Worm (Caenorhabditis elegans) whole organism, young adult: ENCODE measurements around the gene K08H10.6.
A peak's percentile ranks its signal among the peaks of the same experiment; 100 is the strongest.
"Not testable (repeated sequence)": the region's sequence is repeated elsewhere in the genome, so short reads cannot be mapped to it uniquely, and the experiment has no call there.

ENCODE experiments used
- B0019.2 ChIP-seq: fragments of 200-800 bp; sonication (Bioruptor generic); conservative IDR thresholded peaks from 2 replicates; pipeline ENCODE4 v1.3.6; 2022; ENCODE audit warnings: missing genetic modification reagents, missing genetic modification characterization, missing compliant biosample characterization
- B0261.1 ChIP-seq: sonication (generic microtip); optimal IDR thresholded peaks from 2 replicates; lab custom pipeline; 2016; ENCODE audit warnings: mild to moderate bottlenecking, missing genetic modification characterization, moderate library complexity, missing compliant biosample characterization
- B0336.3 ChIP-seq: fragments of 200-800 bp; sonication (Bioruptor generic); IDR thresholded peaks from 2 replicates; pipeline ENCODE4 v1.3.6; 2022; ENCODE audit warnings: missing genetic modification characterization, missing compliant biosample characterization
- C06A6.2 ChIP-seq: fragments of 200-800 bp; sonication (Bioruptor generic); conservative IDR thresholded peaks from 2 replicates; pipeline ENCODE4 v1.3.6; 2022; ENCODE audit warnings: missing genetic modification characterization, missing compliant biosample characterization
- D2030.7 ChIP-seq: fragments of 200-800 bp; sonication (Bioruptor generic); IDR thresholded peaks from 2 replicates; pipeline ENCODE4 v1.3.6; 2022; ENCODE audit warnings: missing genetic modification reagents, missing genetic modification characterization, missing compliant biosample characterization
- F23B12.7 ChIP-seq: sonication (generic microtip); optimal IDR thresholded peaks from 2 replicates; lab custom pipeline; 2017; ENCODE audit warnings: missing genetic modification characterization, mild to moderate bottlenecking, missing compliant biosample characterization, antibody characterized with exemption, moderate library complexity; ENCODE audit not compliant: insufficient read depth
- F33H1.4 ChIP-seq: fragments of 200-800 bp; sonication (Bioruptor generic); IDR thresholded peaks from 2 replicates; pipeline ENCODE4 v1.3.6; 2022; ENCODE audit warnings: missing genetic modification reagents, missing genetic modification characterization, missing compliant biosample characterization
- F57A8.1 ChIP-seq: fragments of 200-800 bp; sonication (Bioruptor generic); optimal IDR thresholded peaks from 2 replicates; lab custom pipeline; 2018; ENCODE audit warnings: mild to moderate bottlenecking, missing genetic modification characterization, moderate library complexity, missing compliant biosample characterization
- T07F8.4 ChIP-seq: sonication (generic microtip); optimal IDR thresholded peaks from 2 replicates; lab custom pipeline; 2016; ENCODE audit warnings: mild to moderate bottlenecking, missing genetic modification characterization, moderate library complexity, missing compliant biosample characterization
- Y67H2A.10 ChIP-seq: fragments of 200-800 bp; sonication (Bioruptor generic); conservative IDR thresholded peaks from 2 replicates; pipeline ENCODE4 v1.3.6; 2022; ENCODE audit warnings: missing genetic modification reagents, missing genetic modification characterization, missing compliant biosample characterization
- Y95B8A.8 ChIP-seq: fragments of 200-800 bp; sonication (Bioruptor generic); IDR thresholded peaks from 2 replicates; pipeline ENCODE4 v1.3.6; 2022; ENCODE audit warnings: missing genetic modification reagents, missing genetic modification characterization, missing compliant biosample characterization
- aptf-2 ChIP-seq: fragments of 200-800 bp; sonication (Bioruptor generic); conservative IDR thresholded peaks from 2 replicates; pipeline ENCODE4 v1.3.6; 2022; ENCODE audit warnings: missing genetic modification reagents, missing genetic modification characterization, missing compliant biosample characterization
- aptf-3 ChIP-seq: fragments of 200-800 bp; sonication (Bioruptor generic); IDR thresholded peaks from 2 replicates; pipeline ENCODE4 v1.3.6; 2022; ENCODE audit warnings: missing genetic modification characterization, missing compliant biosample characterization
- attf-3 ChIP-seq: fragments of 200-800 bp; sonication (Bioruptor generic); conservative IDR thresholded peaks from 2 replicates; pipeline ENCODE4 v1.3.6; 2022; ENCODE audit warnings: missing genetic modification reagents, missing genetic modification characterization, missing compliant biosample characterization
- attf-5 ChIP-seq: fragments of 200-800 bp; sonication (Bioruptor generic); optimal IDR thresholded peaks from 2 replicates; lab custom pipeline; 2018; ENCODE audit warnings: mild to moderate bottlenecking, missing genetic modification characterization, missing compliant biosample characterization
- bed-2 ChIP-seq: fragments of 200-800 bp; sonication (Bioruptor generic); IDR thresholded peaks from 2 replicates; pipeline ENCODE4 v1.3.6; 2022; ENCODE audit warnings: missing genetic modification reagents, missing genetic modification characterization, missing compliant biosample characterization
- cebp-1 ChIP-seq, 2 experiments: fragments of 200-800 bp in 1 of 2; sonication (Bioruptor generic) in 1 of 2; sonication (generic microtip) in 1 of 2; IDR thresholded peaks in 1 of 2; optimal IDR thresholded peaks in 1 of 2; 2 replicates each; pipeline versions ENCODE4 v1.3.6 to Lab custom; 2017 to 2022; ENCODE audit warnings: missing compliant biosample characterization in 2 of 2, missing genetic modification characterization in 2 of 2, mild to moderate bottlenecking in 1 of 2, missing genetic modification reagents in 1 of 2, moderate library complexity in 1 of 2
- cebp-2 ChIP-seq: fragments of 200-800 bp; sonication (Bioruptor generic); IDR thresholded peaks from 2 replicates; pipeline ENCODE4 v1.3.6; 2022; ENCODE audit warnings: missing genetic modification characterization, missing compliant biosample characterization
- chd-7 ChIP-seq: sonication (generic microtip); optimal IDR thresholded peaks from 2 replicates; lab custom pipeline; 2016; ENCODE audit warnings: mild to moderate bottlenecking, missing genetic modification characterization, moderate library complexity, missing compliant biosample characterization
- dox-1 ChIP-seq: fragments of 200-800 bp; sonication (Bioruptor generic); IDR thresholded peaks from 2 replicates; pipeline ENCODE4 v1.3.6; 2022; ENCODE audit warnings: missing genetic modification reagents, missing genetic modification characterization, missing compliant biosample characterization
- efl-1 ChIP-seq: fragments of 150-350 bp; optimal IDR thresholded peaks from 2 replicates; lab custom pipeline; 2014; ENCODE audit warnings: missing biosample characterization, missing genetic modification reagents, missing genetic modification characterization
- ekl-4 ChIP-seq: fragments of 200-800 bp; sonication (Bioruptor generic); IDR thresholded peaks from 2 replicates; pipeline ENCODE4 v1.3.6; 2022; ENCODE audit warnings: missing genetic modification reagents, missing genetic modification characterization, missing compliant biosample characterization
- ets-4 ChIP-seq: fragments of 200-800 bp; sonication (Bioruptor generic); optimal IDR thresholded peaks from 2 replicates; lab custom pipeline; 2018; ENCODE audit warnings: mild to moderate bottlenecking, missing genetic modification characterization, missing compliant biosample characterization
- gei-17 ChIP-seq: fragments of 200-800 bp; sonication (Bioruptor generic); optimal IDR thresholded peaks from 2 replicates; lab custom pipeline; 2018; ENCODE audit warnings: mild to moderate bottlenecking, missing genetic modification characterization, missing compliant biosample characterization
- him-1 ChIP-seq: sonication (generic microtip); optimal IDR thresholded peaks from 2 replicates; lab custom pipeline; 2016; ENCODE audit warnings: missing genotype, missing genetic modification reagents, missing genetic modification characterization, missing compliant biosample characterization
- let-607 ChIP-seq, 2 experiments: fragments of 200-800 bp in 1 of 2; sonication (Bioruptor generic) in 1 of 2; sonication (generic microtip) in 1 of 2; optimal IDR thresholded peaks; 2 replicates each; lab custom pipeline; 2016 to 2018; ENCODE audit warnings: mild to moderate bottlenecking in 2 of 2, missing compliant biosample characterization in 2 of 2, missing genetic modification characterization in 2 of 2, moderate library complexity in 2 of 2, missing genotype in 1 of 2
- lin-40 ChIP-seq: sonication (generic microtip); optimal IDR thresholded peaks from 2 replicates; lab custom pipeline; 2016; ENCODE audit warnings: missing genetic modification characterization, mild to moderate bottlenecking, missing compliant biosample characterization, missing genotype, missing genetic modification reagents
- lsl-1 ChIP-seq: fragments of 200-800 bp; sonication (Bioruptor generic); optimal IDR thresholded peaks from 2 replicates; lab custom pipeline; 2018; ENCODE audit warnings: mild to moderate bottlenecking, missing genetic modification characterization, moderate library complexity, missing compliant biosample characterization
- madf-6 ChIP-seq: fragments of 200-800 bp; sonication (Bioruptor generic); IDR thresholded peaks from 2 replicates; pipeline ENCODE4 v1.3.6; 2022; ENCODE audit warnings: missing genetic modification reagents, missing genetic modification characterization, missing compliant biosample characterization
- madf-8 ChIP-seq: fragments of 200-800 bp; sonication (Bioruptor generic); conservative IDR thresholded peaks from 2 replicates; pipeline ENCODE4 v1.3.6; 2022; ENCODE audit warnings: missing genetic modification reagents, missing genetic modification characterization, missing compliant biosample characterization
- mcd-1 ChIP-seq: fragments of 200-800 bp; sonication (Bioruptor generic); IDR thresholded peaks from 2 replicates; pipeline ENCODE4 v1.3.6; 2022; ENCODE audit warnings: missing genetic modification reagents, missing genetic modification characterization, missing compliant biosample characterization
- nfyb-1 ChIP-seq: fragments of 200-800 bp; sonication (Bioruptor generic); IDR thresholded peaks from 2 replicates; pipeline ENCODE4 v1.3.6; 2022; ENCODE audit warnings: missing genetic modification reagents, missing genetic modification characterization, missing compliant biosample characterization
- rcor-1 ChIP-seq: fragments of 200-800 bp; sonication (Bioruptor generic); IDR thresholded peaks from 2 replicates; pipeline ENCODE4 v1.3.6; 2022; ENCODE audit warnings: missing genetic modification reagents, missing genetic modification characterization, missing compliant biosample characterization
- rpc-1 ChIP-seq, 2 experiments: fragments of 150-350 bp in 1 of 2; sonication (generic microtip) in 1 of 2; optimal IDR thresholded peaks; 2 replicates each; lab custom pipeline; 2014 to 2018; ENCODE audit warnings: missing biosample characterization in 1 of 2, missing genetic modification characterization in 1 of 2, missing genetic modification reagents in 1 of 2, missing genotype in 1 of 2
- snpc-4 ChIP-seq, 5 experiments: fragments of 150-350 bp in 1 of 5; sonication (generic microtip) in 4 of 5; optimal IDR thresholded peaks; 2 replicates each; lab custom pipeline; 2014 to 2018; ENCODE audit warnings: missing genetic modification characterization in 5 of 5, missing biosample characterization in 3 of 5, antibody characterized with exemption in 2 of 5, mild to moderate bottlenecking in 2 of 5, missing compliant biosample characterization in 2 of 5, missing genotype in 2 of 5, moderate library complexity in 2 of 5, missing genetic modification reagents in 1 of 5
- somi-1 ChIP-seq: fragments of 200-800 bp; sonication (Bioruptor generic); optimal IDR thresholded peaks from 2 replicates; lab custom pipeline; 2018; ENCODE audit warnings: mild to moderate bottlenecking, missing genetic modification characterization, missing compliant biosample characterization
- xnd-1 ChIP-seq: sonication (generic microtip); optimal IDR thresholded peaks from 2 replicates; lab custom pipeline; 2016; ENCODE audit warnings: missing genotype, missing genetic modification reagents, missing genetic modification characterization, missing compliant biosample characterization
- zfh-2 ChIP-seq: fragments of 200-800 bp; sonication (Bioruptor generic); conservative IDR thresholded peaks from 2 replicates; pipeline ENCODE4 v1.3.6; 2022; ENCODE audit warnings: missing genetic modification reagents, missing genetic modification characterization, missing compliant biosample characterization
- ztf-28 ChIP-seq: fragments of 200-800 bp; sonication (Bioruptor generic); IDR thresholded peaks from 2 replicates; pipeline ENCODE4 v1.3.6; 2022; ENCODE audit warnings: missing genetic modification reagents, missing genetic modification characterization, missing compliant biosample characterization
- ztf-3 ChIP-seq: fragments of 200-800 bp; sonication (Bioruptor generic); optimal IDR thresholded peaks from 2 replicates; lab custom pipeline; 2018; ENCODE audit warnings: mild to moderate bottlenecking, missing genetic modification characterization, missing compliant biosample characterization
- ztf-6 ChIP-seq: fragments of 200-800 bp; sonication (Bioruptor generic); IDR thresholded peaks from 2 replicates; pipeline ENCODE4 v1.3.6; 2022; ENCODE audit warnings: missing genetic modification reagents, missing genetic modification characterization, missing compliant biosample characterization

The K08H10.6 gene

DNA sequence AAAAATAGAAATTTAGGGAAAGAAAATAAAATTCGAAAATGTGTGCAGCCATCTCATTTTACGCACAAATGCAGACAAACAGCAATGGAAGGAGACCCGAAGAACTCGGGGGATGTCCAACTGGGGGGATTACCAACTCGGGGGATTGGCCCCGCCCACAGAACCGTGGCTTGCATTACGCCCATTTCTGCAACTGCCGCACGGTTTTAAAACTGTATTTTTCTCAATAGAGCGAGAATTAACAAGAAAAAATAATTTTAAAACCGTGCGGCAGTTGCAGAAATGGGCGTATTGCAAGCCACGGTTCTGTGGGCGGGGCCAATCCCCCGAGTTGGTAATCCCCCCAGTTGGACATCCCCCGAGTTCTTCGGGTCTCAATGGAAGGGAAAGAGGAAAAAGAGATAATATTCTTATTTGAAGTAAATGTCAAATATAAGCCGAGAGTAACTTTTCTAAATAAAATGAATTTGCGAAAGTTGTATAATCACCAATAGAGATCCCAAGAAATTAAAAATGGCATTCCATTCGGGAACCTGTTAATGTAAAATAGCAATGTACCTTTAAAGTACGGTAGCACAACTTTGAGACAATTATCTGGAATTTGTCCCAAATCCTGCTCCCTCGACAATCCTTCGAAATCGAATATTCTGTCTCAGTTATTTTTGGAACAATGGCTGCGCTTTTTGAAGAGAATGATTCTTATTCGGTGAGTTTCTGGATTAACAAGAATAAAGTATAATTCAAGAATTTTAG lies 14.8 kb downstream of the K08H10.6 start, which contains the start of the genes ruvb-1 and tofu-1 (continued):
- TF ChIP-seq nfyb-1 (GFP tag; lab: Robert Waterston, UW) (peak; percentile 80; the same call in 1 of the 2 replicates), cebp-1 (GFP tag; IDR thresholded peaks at IDR 0.05; lab: Robert Waterston, UW) (0 out of 2 replicates have a peak, but pooled peaks have one; percentile 63), cebp-1 (tag; optimal IDR thresholded peaks at IDR 0.05; lab: Kevin White, UChicago) (peak; percentile 69), bed-2 (GFP tag; lab: Robert Waterston, UW) (0 out of 2 replicates have a peak, but pooled peaks have one; percentile 56), F23B12.7 (tag; lab: Kevin White, UChicago) (peak; percentile 37), xnd-1 (peak; percentile 44), D2030.7 (GFP tag; lab: Robert Waterston, UW) (peak; percentile 35), chd-7 (tag; lab: Kevin White, UChicago) (peak; percentile 15), madf-6 (GFP tag; lab: Robert Waterston, UW) (peak; percentile 53; the same call in 1 of the 2 replicates), lsl-1 (GFP tag; lab: Kevin White, UChicago) (peak; percentile 63), rpc-1 (optimal IDR thresholded peaks at IDR 0.05; lab: Kevin White, UChicago) (peak; percentile 34), aptf-2 (0 out of 2 replicates have a peak, but pooled peaks have one; percentile 62), B0019.2 (0 out of 2 replicates have a peak, but pooled peaks have one; percentile 45), dox-1 (GFP tag; lab: Robert Waterston, UW) (peak; percentile 54; the same call in 1 of the 2 replicates), B0336.3 (GFP tag; lab: Robert Waterston, UW) (0 out of 2 replicates have a peak, but pooled peaks have one; percentile 15), F33H1.4 (GFP tag; lab: Robert Waterston, UW) (peak; percentile 67), lin-40 (tag; lab: Kevin White, UChicago) (peak; percentile 90), snpc-4 (tag; optimal IDR thresholded peaks at IDR 0.05; lab: Kevin White, UChicago) (peak in 2 of 4 experiments; percentile 47 to 62), attf-5 (peak; percentile 74), Y67H2A.10 (GFP tag; lab: Robert Waterston, UW) (0 out of 2 replicates have a peak, but pooled peaks have one; percentile 47), ztf-28 (0 out of 2 replicates have a peak, but pooled peaks have one; percentile 52), zfh-2 (0 out of 2 replicates have a peak, but pooled peaks have one; percentile 29), ekl-4 (peak; percentile 60; the same call in 1 of the 2 replicates), mcd-1 (GFP tag; lab: Robert Waterston, UW) (peak; percentile 91), him-1 (tag; lab: Kevin White, UChicago) (peak; percentile 14), attf-3 (GFP tag; lab: Robert Waterston, UW) (peak; percentile 12; the same call in 1 of the 2 replicates), madf-8 (GFP tag; lab: Robert Waterston, UW) (0 out of 2 replicates have a peak, but pooled peaks have one; percentile 15), C06A6.2 (GFP tag; lab: Robert Waterston, UW) (peak; percentile 94), rcor-1 (GFP tag; lab: Robert Waterston, UW) (peak; percentile 59), Y95B8A.8 (0 out of 2 replicates have a peak, but pooled peaks have one; percentile 14), let-607 (tag; optimal IDR thresholded peaks at IDR 0.05; lab: Kevin White, UChicago) (peak in 1 of 2 experiments; percentile 34)
- TF ChIP-seq rpc-1 (tag; optimal IDR thresholded peaks at IDR 0.05; lab: Kevin White, UChicago); snpc-4 (GFP tag; optimal IDR thresholded peaks at IDR 0.05; lab: Kevin White, UChicago): not testable (repeated sequence)

DNA sequence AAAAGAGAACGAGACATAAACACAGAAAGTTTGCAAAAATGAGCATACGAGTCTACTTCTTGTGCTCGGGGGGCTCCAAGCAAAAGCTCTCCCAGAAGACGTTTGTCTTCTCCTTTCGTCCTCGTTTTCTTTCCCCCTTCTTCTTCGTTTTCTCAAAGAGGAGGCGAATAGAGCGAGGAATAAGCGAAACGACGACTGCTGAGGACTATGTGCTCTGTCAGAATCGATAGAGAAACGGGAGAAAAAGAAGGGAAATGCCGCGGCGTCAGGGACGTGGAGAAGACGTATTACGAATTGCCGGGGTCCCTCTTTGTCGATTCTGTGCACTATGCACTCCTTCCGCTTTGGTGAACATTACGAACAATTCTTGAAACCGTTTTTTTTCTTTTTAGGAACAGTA lies 17.3 kb downstream of the K08H10.6 start:
- TF ChIP-seq D2030.7 (GFP tag; lab: Robert Waterston, UW) (peak; percentile 41), F23B12.7 (tag; lab: Kevin White, UChicago) (no peak), let-607 (tag; optimal IDR thresholded peaks at IDR 0.05; lab: Kevin White, UChicago) (no peak), B0261.1 (tag; lab: Kevin White, UChicago) (no peak), ztf-3 (no peak), aptf-3 (GFP tag; lab: Robert Waterston, UW) (no peak), F57A8.1 (GFP tag; lab: Kevin White, UChicago) (no peak), B0019.2 (no peak), bed-2 (GFP tag; lab: Robert Waterston, UW) (no peak), ets-4 (no peak), madf-6 (GFP tag; lab: Robert Waterston, UW) (peak; percentile 50; the same call in 1 of the 2 replicates), T07F8.4 (tag; lab: Kevin White, UChicago) (no peak), somi-1 (no peak), ztf-6 (GFP tag; lab: Robert Waterston, UW) (no peak), xnd-1 (no peak), efl-1 (no peak), gei-17 (GFP tag; lab: Kevin White, UChicago) (no peak), cebp-2 (GFP tag; lab: Robert Waterston, UW) (no peak), Y95B8A.8 (no peak), Y67H2A.10 (GFP tag; lab: Robert Waterston, UW) (no peak)
